Worm (Caenorhabditis elegans): ENCODE results near the gene grl-4.

DNA sequence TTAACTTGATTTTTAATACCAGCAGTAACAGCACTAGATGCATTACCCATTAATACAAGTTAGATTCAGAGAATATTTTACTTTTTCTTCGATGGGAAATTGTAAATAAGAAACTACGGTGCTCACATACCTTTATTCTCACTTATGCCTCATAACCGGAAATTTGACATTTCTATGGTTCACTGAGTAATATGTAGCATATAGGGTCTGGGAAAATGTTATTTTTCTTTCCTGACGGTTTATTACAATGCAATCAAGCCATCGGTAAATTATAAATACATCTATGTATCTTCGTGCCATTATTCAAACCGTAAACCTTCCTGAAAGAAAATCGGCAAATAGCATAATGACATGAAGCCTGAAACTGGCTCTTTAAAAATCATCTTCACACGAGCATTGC lies 22.1 kb upstream of the grl-4 start, which contains the start of gene ocr-4:
- no peak for TF ChIP-seq F49E8.2 (tag; optimal IDR thresholded peaks at IDR 0.05; ENCODE audit: insufficient read depth)
- TF ChIP-seq ama-1 (optimal IDR thresholded peaks at IDR 0.05): no peak
- TF ChIP-seq ama-1 (GFP tag; optimal IDR thresholded peaks at IDR 0.05): no peak
- TF ChIP-seq madf-10 (tag; optimal IDR thresholded peaks at IDR 0.05): no peak
